Fruit fly (Drosophila melanogaster) whole organism, embryonic: ENCODE data around the gene Fer2LCH.
A peak's percentile ranks its signal among the peaks of the same experiment; 100 is the strongest.

Source experiments
- Abd-B ChIP-seq: fragments of 200-800 bp; sonication (Bioruptor generic); optimal IDR thresholded peaks from 2 replicates; lab custom pipeline; 2018; ENCODE audit warnings: missing biosample characterization, mild to moderate bottlenecking, missing genetic modification characterization, moderate library complexity
- Aef1 ChIP-seq: fragments of 200-800 bp; sonication (Bioruptor generic); IDR thresholded peaks from 3 replicates; pipeline ENCODE4 v1.3.6; 2022; ENCODE audit warnings: missing biosample characterization, missing genetic modification characterization
- CG10321 ChIP-seq: fragments of 200-800 bp; sonication (Bioruptor generic); IDR thresholded peaks from 2 replicates; pipeline ENCODE4 v1.3.6; 2022; ENCODE audit warnings: missing biosample characterization, missing genetic modification characterization
- CG10543 ChIP-seq: fragments of 200-800 bp; sonication (Bioruptor generic); optimal IDR thresholded peaks from 3 replicates; lab custom pipeline; 2017; ENCODE audit warnings: missing biosample characterization, mild to moderate bottlenecking, missing genetic modification characterization, moderate library complexity
- CG11504 ChIP-seq: fragments of 200-800 bp; sonication (Bioruptor generic); optimal IDR thresholded peaks from 3 replicates; lab custom pipeline; 2019; ENCODE audit warnings: missing biosample characterization, mild to moderate bottlenecking, missing genetic modification characterization, moderate library complexity
- CG12219 ChIP-seq: fragments of 200-800 bp; sonication (Bioruptor generic); optimal IDR thresholded peaks from 3 replicates; lab custom pipeline; 2018; ENCODE audit warnings: missing biosample characterization, mild to moderate bottlenecking, missing genetic modification characterization
- CG13123 ChIP-seq: fragments of 200-800 bp; sonication (Bioruptor generic); optimal IDR thresholded peaks from 2 replicates; lab custom pipeline; 2016; ENCODE audit warnings: missing biosample characterization, missing genetic modification characterization
- CG13296 ChIP-seq: fragments of 200-800 bp; sonication (Bioruptor generic); optimal IDR thresholded peaks from 3 replicates; lab custom pipeline; 2018; ENCODE audit warnings: missing biosample characterization, mild to moderate bottlenecking, missing genetic modification characterization
- CG15601 ChIP-seq: fragments of 200-800 bp; sonication (Bioruptor generic); optimal IDR thresholded peaks from 3 replicates; lab custom pipeline; 2019; ENCODE audit warnings: missing biosample characterization, mild to moderate bottlenecking, missing genetic modification characterization, moderate library complexity
- CG1602 ChIP-seq: fragments of 200-800 bp; sonication (Bioruptor generic); optimal IDR thresholded peaks from 3 replicates; lab custom pipeline; 2016; ENCODE audit warnings: missing biosample characterization, missing genetic modification characterization
- CG17612 ChIP-seq: fragments of 200-800 bp; sonication (Bioruptor generic); IDR thresholded peaks from 2 replicates; pipeline ENCODE4 v1.3.6; 2022; ENCODE audit warnings: missing biosample characterization, missing genetic modification characterization
- CG18262 ChIP-seq: fragments of 200-800 bp; optimal IDR thresholded peaks from 3 replicates; lab custom pipeline; 2019; ENCODE audit warnings: missing biosample characterization, mild to moderate bottlenecking, missing genetic modification characterization, moderate library complexity
- CG18476 ChIP-seq: fragments of 200-800 bp; sonication (Bioruptor generic); optimal IDR thresholded peaks from 2 replicates; lab custom pipeline; 2016; ENCODE audit warnings: missing biosample characterization, mild to moderate bottlenecking, missing genetic modification characterization
- CG2116 ChIP-seq: fragments of 200-800 bp; sonication (Bioruptor generic); optimal IDR thresholded peaks from 3 replicates; lab custom pipeline; 2018; ENCODE audit warnings: missing biosample characterization, mild to moderate bottlenecking, missing genetic modification characterization
- CG32767 ChIP-seq: fragments of 200-800 bp; sonication (Bioruptor generic); IDR thresholded peaks from 2 replicates; pipeline ENCODE4 v1.3.6; 2022; ENCODE audit warnings: missing biosample characterization, missing genetic modification characterization
- CG34376 ChIP-seq: fragments of 200-800 bp; sonication (Bioruptor generic); optimal IDR thresholded peaks from 2 replicates; lab custom pipeline; 2018; ENCODE audit warnings: missing biosample characterization, mild to moderate bottlenecking, missing genetic modification characterization
- CG3726 ChIP-seq: fragments of 200-800 bp; sonication (Bioruptor generic); IDR thresholded peaks from 3 replicates; pipeline ENCODE4, ENCODE4 v1.3.6; 2022; ENCODE audit warnings: missing biosample characterization, missing genetic modification characterization
- CG3838 ChIP-seq: fragments of 200-800 bp; sonication (Bioruptor generic); optimal IDR thresholded peaks from 3 replicates; lab custom pipeline; 2016; ENCODE audit warnings: missing biosample characterization, missing genetic modification characterization
- CG7839 ChIP-seq: fragments of 200-800 bp; sonication (Bioruptor generic); optimal IDR thresholded peaks from 3 replicates; lab custom pipeline; 2018; ENCODE audit warnings: missing biosample characterization, mild to moderate bottlenecking, missing genetic modification characterization, moderate library complexity
- CG8290 ChIP-seq, 3 experiments: fragments of 200-800 bp; sonication (Bioruptor generic); optimal IDR thresholded peaks; 2 replicates each; lab custom pipeline; 2016 to 2019; ENCODE audit warnings: missing biosample characterization in 3 of 3, missing genetic modification characterization in 3 of 3, mild to moderate bottlenecking in 2 of 3, moderate library complexity in 1 of 3
- Dip2 ChIP-seq: fragments of 200-800 bp; sonication (Bioruptor generic); IDR thresholded peaks from 2 replicates; pipeline ENCODE4 v1.3.6; 2022; ENCODE audit warnings: missing biosample characterization, missing genetic modification characterization
- Dll ChIP-seq: fragments of 200-800 bp; sonication (Bioruptor generic); IDR thresholded peaks from 4 replicates; pipeline ENCODE4 v1.3.6; 2022; ENCODE audit warnings: missing biosample characterization, missing genetic modification characterization; ENCODE audit not compliant: partially characterized antibody
- HHEX ChIP-seq: fragments of 200-800 bp; sonication (Bioruptor generic); optimal IDR thresholded peaks from 3 replicates; lab custom pipeline; 2017; ENCODE audit warnings: missing biosample characterization, mild to moderate bottlenecking, missing genetic modification characterization, missing genetic modification reagents
- HLH4C ChIP-seq: fragments of 200-800 bp; sonication (Bioruptor generic); IDR thresholded peaks from 3 replicates; pipeline ENCODE4 v1.3.6; 2022; ENCODE audit warnings: missing biosample characterization, missing genetic modification characterization; ENCODE audit not compliant: partially characterized antibody
- Med ChIP-seq: fragments of 200-800 bp; sonication (Bioruptor generic); peaks from one replicate; lab custom pipeline; 2016; ENCODE audit warnings: missing biosample characterization, missing genetic modification characterization, mild to moderate bottlenecking, inconsistent platforms, moderate library complexity
- Myb ChIP-seq: fragments of 200-800 bp; sonication (Bioruptor generic); optimal IDR thresholded peaks from 2 replicates; lab custom pipeline; 2016; ENCODE audit warnings: missing biosample characterization, missing genetic modification characterization
- Optix ChIP-seq: fragments of 200-800 bp; sonication (Bioruptor generic); IDR thresholded peaks from 3 replicates; pipeline ENCODE4 v1.3.6; 2022; ENCODE audit warnings: missing biosample characterization, missing genetic modification characterization
- Stat92E ChIP-seq, 3 experiments: fragments of >200 bp in 2 of 3; fragments of 200-800 bp in 1 of 3; sonication (Bioruptor generic) in 1 of 3; optimal IDR thresholded peaks; 2 replicates each; lab custom pipeline; 2017 to 2019; ENCODE audit warnings: missing biosample characterization in 3 of 3, missing genetic modification characterization in 3 of 3, mild to moderate bottlenecking in 1 of 3, moderate library complexity in 1 of 3
- cad ChIP-seq: fragments of >200 bp; optimal IDR thresholded peaks from 2 replicates; lab custom pipeline; 2017; ENCODE audit warnings: missing biosample characterization, missing genetic modification characterization
- caup ChIP-seq: fragments of 200-800 bp; sonication (Bioruptor generic); optimal IDR thresholded peaks from 3 replicates; lab custom pipeline; 2017; ENCODE audit warnings: missing biosample characterization, mild to moderate bottlenecking, missing genetic modification characterization, moderate library complexity; ENCODE audit not compliant: severe bottlenecking
- dimm ChIP-seq: fragments of 200-800 bp; sonication (Bioruptor generic); IDR thresholded peaks from 2 replicates; pipeline ENCODE4 v1.3.6; 2022; ENCODE audit warnings: missing biosample characterization, missing genetic modification characterization
- ems ChIP-seq: fragments of 200-800 bp; sonication (Bioruptor generic); optimal IDR thresholded peaks from 3 replicates; lab custom pipeline; 2016; ENCODE audit warnings: missing biosample characterization, missing genetic modification characterization
- exex ChIP-seq: fragments of 200-800 bp; sonication (Bioruptor generic); optimal IDR thresholded peaks from 4 replicates; lab custom pipeline; 2018; ENCODE audit warnings: missing biosample characterization, mild to moderate bottlenecking, missing genetic modification characterization, moderate library complexity
- grn ChIP-seq: fragments of 200-800 bp; sonication (Bioruptor generic); optimal IDR thresholded peaks from 3 replicates; lab custom pipeline; 2017; ENCODE audit warnings: missing biosample characterization, missing genetic modification characterization
- hb ChIP-seq: fragments of 200-800 bp; sonication (Bioruptor generic); IDR thresholded peaks from 3 replicates; pipeline ENCODE4 v1.3.6; 2022; ENCODE audit warnings: missing biosample characterization, missing genetic modification characterization; ENCODE audit not compliant: partially characterized antibody
- hbn ChIP-seq: fragments of 200-800 bp; sonication (Bioruptor generic); IDR thresholded peaks from 2 replicates; pipeline ENCODE4 v1.3.6; 2022; ENCODE audit warnings: missing biosample characterization, missing genetic modification characterization; ENCODE audit not compliant: partially characterized antibody
- lov ChIP-seq, 2 experiments: fragments of 200-800 bp in 1 of 2; fragments of >200 bp in 1 of 2; sonication (Bioruptor generic) in 1 of 2; IDR thresholded peaks in 1 of 2; optimal IDR thresholded peaks in 1 of 2; 2 replicates in 1 of 2; 3 replicates in 1 of 2; pipeline versions ENCODE4 v1.3.6 to Lab custom; 2017 to 2022; ENCODE audit warnings: missing biosample characterization in 1 of 2, missing genetic modification characterization in 1 of 2
- mirr ChIP-seq: fragments of 200-800 bp; sonication (Bioruptor generic); optimal IDR thresholded peaks from 3 replicates; lab custom pipeline; 2018; ENCODE audit warnings: missing biosample characterization, mild to moderate bottlenecking, missing genetic modification characterization
- sug ChIP-seq: fragments of 200-800 bp; optimal IDR thresholded peaks from 2 replicates; lab custom pipeline; 2019; ENCODE audit warnings: missing biosample characterization, mild to moderate bottlenecking, missing genetic modification characterization, moderate library complexity
- tna ChIP-seq: fragments of 200-800 bp; sonication (Bioruptor generic); IDR thresholded peaks from 2 replicates; pipeline ENCODE4 v1.3.6; 2022; ENCODE audit warnings: missing biosample characterization, missing genetic modification characterization; ENCODE audit not compliant: partially characterized antibody
- ttk ChIP-seq: fragments of 200-800 bp; sonication (Bioruptor generic); IDR thresholded peaks from 2 replicates; pipeline ENCODE4 v2.1.2; 2022; ENCODE audit warnings: missing biosample characterization, missing genetic modification characterization
- z ChIP-seq: fragments of 200-800 bp; sonication (Bioruptor generic); IDR thresholded peaks from 3 replicates; pipeline ENCODE4 v1.3.6; 2022; ENCODE audit warnings: missing biosample characterization, missing genetic modification characterization

Fer2LCH gene

dm6 chr3R:30390304-30390703 lies 2.7 kb downstream of the Fer2LCH start:
- TF ChIP-seq CG15601 (tag; lab: Kevin White, UChicago) (no peak), z (GFP tag; lab: Robert Waterston, UW) (no peak), CG3838 (no peak), grn (no peak), Stat92E (GFP tag; optimal IDR thresholded peaks at IDR 0.05; lab: Kevin White, UChicago) (no peak), Abd-B (no peak), ems (no peak), dimm (no peak), Med (peak; percentile 2), CG10543 (no peak), hb (GFP tag; lab: Robert Waterston, UW) (no peak), HHEX (no peak), Optix (GFP tag; lab: Robert Waterston, UW) (no peak), CG8290 (GFP tag; optimal IDR thresholded peaks at IDR 0.05; lab: Kevin White, UChicago) (no peak), CG8290 (tag; optimal IDR thresholded peaks at IDR 0.05; lab: Kevin White, UChicago) (no peak), CG32767 (GFP tag; lab: Robert Waterston, UW) (no peak), Dip2 (no peak), sug (peak; percentile 28), CG13123 (GFP tag; lab: Kevin White, UChicago) (no peak), CG13296 (GFP tag; lab: Kevin White, UChicago) (peak; percentile 4), mirr (GFP tag; lab: Kevin White, UChicago) (peak; percentile 91), CG10321 (no peak), cad (GFP tag; lab: Kevin White, UChicago) (no peak), CG18476 (no peak), CG18262 (tag; lab: Kevin White, UChicago) (no peak), Aef1 (GFP tag; lab: Robert Waterston, UW) (no peak), CG34376 (GFP tag; lab: Kevin White, UChicago) (peak; percentile 46), CG12219 (GFP tag; lab: Kevin White, UChicago) (no peak), ttk (GFP tag; lab: Robert Waterston, UW) (no peak), HLH4C (no peak), tna (GFP tag; lab: Robert Waterston, UW) (no peak), CG17612 (GFP tag; lab: Robert Waterston, UW) (no peak), caup (GFP tag; lab: Kevin White, UChicago) (peak; percentile 30), lov (optimal IDR thresholded peaks at IDR 0.05; lab: Kevin White, UChicago) (no peak), lov (GFP tag; IDR thresholded peaks at IDR 0.05; lab: Robert Waterston, UW) (no peak), CG7839 (no peak), exex (tag; lab: Kevin White, UChicago) (peak; percentile 70), CG11504 (tag; lab: Kevin White, UChicago) (no peak), hbn (GFP tag; lab: Robert Waterston, UW) (no peak), CG1602 (GFP tag; lab: Kevin White, UChicago) (no peak), Dll (GFP tag; lab: Robert Waterston, UW) (no peak), CG3726 (no peak), CG2116 (GFP tag; lab: Kevin White, UChicago) (no peak), Myb (no peak)
